Worm (Caenorhabditis elegans): Measurements from ENCODE around the gene srw-32.
"Not testable (repeated sequence)": the region's sequence is repeated elsewhere in the genome, so short reads cannot be mapped to it uniquely, and the experiment has no call there.

Gene srw-32

DNA sequence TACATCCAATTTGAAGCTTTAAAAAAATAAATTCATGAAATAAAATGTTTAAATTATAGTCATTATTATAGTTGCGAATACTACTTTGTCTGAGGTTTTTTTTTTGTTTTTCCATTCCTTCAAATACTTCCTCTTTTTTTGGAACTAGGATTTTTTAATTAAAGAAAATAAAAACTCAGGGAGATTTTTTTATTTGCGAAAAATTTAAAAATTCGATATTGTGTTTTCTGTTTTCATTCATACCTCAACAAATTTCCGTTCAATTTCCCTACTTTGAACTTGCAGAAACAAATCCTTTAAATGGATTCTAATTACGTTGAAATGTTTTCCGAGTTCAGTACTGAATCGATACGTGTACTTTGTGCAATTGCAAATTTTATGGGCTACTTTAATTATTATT lies at the start of gene srw-32:
Gene srw-32, plus strand, starts transcription at position 301 of the 400 bp plus-strand sequence.
- no peak for TF ChIP-seq pros-1 (tag; optimal IDR thresholded peaks at IDR 0.05)
- TF ChIP-seq hlh-6 (tag; optimal IDR thresholded peaks at IDR 0.05) = no peak
- TF ChIP-seq F13H6.1 (tag; optimal IDR thresholded peaks at IDR 0.05) = no peak
- TF ChIP-seq unc-86 (tag; optimal IDR thresholded peaks at IDR 0.05) = no peak
- no peak for TF ChIP-seq ceh-6 (GFP tag; optimal IDR thresholded peaks at IDR 0.05)

DNA sequence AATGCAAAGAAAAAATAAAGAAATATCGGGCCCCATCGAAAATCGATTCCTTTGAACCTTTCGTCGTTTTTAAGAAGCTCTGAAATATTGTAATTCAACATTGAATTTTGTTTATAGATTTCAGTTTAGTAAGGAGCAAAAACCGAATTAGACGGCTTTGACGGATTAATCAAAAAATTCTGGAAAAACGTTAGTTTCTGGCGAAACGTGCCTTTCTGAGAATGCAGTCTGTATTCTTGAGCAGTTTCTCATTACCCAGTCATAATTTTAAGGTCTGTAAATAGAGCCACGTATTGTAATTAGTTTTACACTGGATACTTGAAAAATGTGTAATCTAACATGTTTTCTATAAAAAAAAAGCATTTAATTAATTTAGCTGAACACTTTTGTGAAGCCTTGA lies 48.5 kb upstream of the srw-32 start, which contains the start of gene srz-48:
Gene srz-48, minus strand, starts transcription at position 101 of the 400 bp plus-strand sequence.
- TF ChIP-seq che-1 (tag; optimal IDR thresholded peaks at IDR 0.05) (no peak), Y22D7AL.16 (tag; optimal IDR thresholded peaks at IDR 0.05) (no peak), nhr-11 (tag; optimal IDR thresholded peaks at IDR 0.05) (no peak), ceh-22 (tag; optimal IDR thresholded peaks at IDR 0.05) (no peak), syd-9 (tag; optimal IDR thresholded peaks at IDR 0.05) (no peak), K09A11.1 (tag; optimal IDR thresholded peaks at IDR 0.05; ENCODE audit: insufficient read depth) (no peak), ceh-30 (tag; optimal IDR thresholded peaks at IDR 0.05) (no peak), unc-86 (tag; optimal IDR thresholded peaks at IDR 0.05) (no peak), gmeb-2 (tag; optimal IDR thresholded peaks at IDR 0.05) (no peak), ceh-45 (GFP tag; IDR thresholded peaks at IDR 0.05) (no peak), K02D7.2 (tag; optimal IDR thresholded peaks at IDR 0.05) (no peak), ztf-16 (tag; optimal IDR thresholded peaks at IDR 0.05) (no peak), hlh-13 (GFP tag; optimal IDR thresholded peaks at IDR 0.05) (no peak), pha-4 (tag; optimal IDR thresholded peaks at IDR 0.05) (no peak), nhr-232 (tag; optimal IDR thresholded peaks at IDR 0.05) (no peak), ama-1 (optimal IDR thresholded peaks at IDR 0.05) (no peak)

DNA sequence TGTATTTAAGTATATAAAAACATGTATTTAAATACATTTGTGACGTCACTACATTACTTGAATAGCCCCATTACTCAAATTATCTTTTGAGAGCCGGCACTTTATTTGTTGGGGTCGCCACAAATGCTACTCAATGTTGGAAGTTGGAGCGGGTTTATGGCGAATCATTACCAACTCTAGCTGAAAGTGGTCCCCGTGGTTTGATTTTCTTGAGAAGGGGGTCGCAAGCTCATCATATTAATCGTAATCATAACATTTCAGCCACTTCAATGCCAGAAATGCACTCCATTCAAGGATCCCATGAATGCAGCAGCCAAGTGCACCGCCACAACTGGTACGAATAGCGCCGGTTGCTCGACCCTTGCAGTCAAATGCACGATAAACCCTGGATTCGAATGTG lies 44.3 kb upstream of the srw-32 start, which contains the start of gene F20E11.7:
Gene F20E11.7, plus strand, starts transcription at position 301 of the 400 bp plus-strand sequence.
- not testable (repeated sequence) for TF ChIP-seq ceh-19 (GFP tag; optimal IDR thresholded peaks at IDR 0.05); tbx-7 (tag; optimal IDR thresholded peaks at IDR 0.05); F13H6.1 (tag; optimal IDR thresholded peaks at IDR 0.05)

DNA sequence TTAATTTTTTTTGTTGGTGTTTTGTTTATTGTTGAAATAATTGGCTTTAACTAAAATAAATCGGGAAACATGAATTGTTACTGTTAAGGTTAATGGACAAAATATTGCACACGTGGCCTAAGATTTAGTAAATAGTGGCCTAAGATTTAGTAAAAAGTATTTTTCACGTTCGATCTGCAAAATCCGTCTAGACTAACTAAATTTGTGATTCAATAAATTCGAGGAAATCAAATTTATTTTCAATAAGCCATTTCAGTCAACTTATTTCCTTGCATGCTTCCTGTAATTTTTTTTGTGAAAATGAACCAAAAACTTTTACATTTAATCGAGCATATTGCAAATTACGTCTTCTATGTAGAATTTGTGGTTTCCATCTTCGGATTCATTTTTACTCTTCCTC lies 41.8 kb upstream of the srw-32 start, which contains the start of gene srw-72:
Gene srw-72, plus strand, starts transcription at position 301 of the 400 bp plus-strand sequence.
- TF ChIP-seq pqm-1 (tag; optimal IDR thresholded peaks at IDR 0.05) (no peak), pha-2 (tag; optimal IDR thresholded peaks at IDR 0.05) (no peak), C08G9.2 (tag; optimal IDR thresholded peaks at IDR 0.05) (no peak), unc-86 (tag; optimal IDR thresholded peaks at IDR 0.05) (no peak), syd-9 (tag; optimal IDR thresholded peaks at IDR 0.05) (no peak), ttx-3 (tag; optimal IDR thresholded peaks at IDR 0.05) (no peak), odd-2 (tag; optimal IDR thresholded peaks at IDR 0.05) (no peak), ceh-48 (tag; optimal IDR thresholded peaks at IDR 0.05) (no peak), F13H6.1 (tag; optimal IDR thresholded peaks at IDR 0.05) (no peak), tbx-7 (tag; optimal IDR thresholded peaks at IDR 0.05) (no peak), ets-4 (tag; optimal IDR thresholded peaks at IDR 0.05) (no peak)

DNA sequence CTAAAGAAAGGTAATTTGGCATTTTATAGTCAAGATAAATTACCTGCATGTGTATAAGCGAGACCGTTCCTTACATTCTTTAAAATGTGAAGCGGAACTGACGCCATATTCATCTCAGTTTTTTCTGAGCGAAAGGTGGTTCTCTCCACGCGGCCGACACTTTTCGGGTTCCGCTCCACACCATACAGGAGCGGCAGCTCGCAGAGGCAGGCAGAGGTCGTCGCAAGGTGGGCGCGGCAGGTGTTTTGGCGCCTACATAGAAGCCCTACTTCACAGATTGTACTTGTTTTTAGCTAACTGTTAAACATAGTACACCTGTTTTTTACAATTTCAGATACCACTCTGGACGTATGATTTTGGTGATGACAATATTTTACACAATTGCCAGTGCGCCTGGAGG lies 40.7 kb upstream of the srw-32 start:
- TF ChIP-seq pax-1 (tag; optimal IDR thresholded peaks at IDR 0.05) = no peak

DNA sequence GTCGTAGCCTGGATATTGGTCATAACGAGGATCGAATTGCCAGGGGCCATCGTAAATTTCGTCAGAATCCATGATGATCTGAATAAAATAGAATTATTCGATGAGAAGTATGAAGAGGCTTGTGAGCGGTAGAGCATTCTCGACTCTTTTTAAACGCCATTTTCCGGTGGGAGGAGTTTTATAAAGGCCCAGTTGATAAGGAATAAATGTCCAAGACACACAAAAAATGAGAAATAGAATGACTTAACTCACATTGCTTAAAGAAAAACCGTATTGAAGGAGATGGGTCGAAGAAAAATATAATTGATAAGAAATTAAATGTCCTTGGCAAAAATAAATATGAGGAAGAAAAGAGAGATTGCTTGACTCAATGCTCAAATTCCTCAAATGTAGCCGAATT lies 39.4 kb upstream of the srw-32 start, which contains the start of gene F20E11.17:
Gene F20E11.17, minus strand, starts transcription at position 101 of the 400 bp plus-strand sequence.
- no peak for TF ChIP-seq pha-2 (tag; optimal IDR thresholded peaks at IDR 0.05)
- no peak for TF ChIP-seq unc-86 (tag; optimal IDR thresholded peaks at IDR 0.05)
- TF ChIP-seq pha-4 (tag; optimal IDR thresholded peaks at IDR 0.05) = no peak
- no peak for TF ChIP-seq nfya-1 (tag; optimal IDR thresholded peaks at IDR 0.05)
- TF ChIP-seq ceh-48 (tag; optimal IDR thresholded peaks at IDR 0.05) = no peak

All from whole organism, late embryonic.